Fruit fly (Drosophila melanogaster): ENCODE data around the gene CG10254.

DNA sequence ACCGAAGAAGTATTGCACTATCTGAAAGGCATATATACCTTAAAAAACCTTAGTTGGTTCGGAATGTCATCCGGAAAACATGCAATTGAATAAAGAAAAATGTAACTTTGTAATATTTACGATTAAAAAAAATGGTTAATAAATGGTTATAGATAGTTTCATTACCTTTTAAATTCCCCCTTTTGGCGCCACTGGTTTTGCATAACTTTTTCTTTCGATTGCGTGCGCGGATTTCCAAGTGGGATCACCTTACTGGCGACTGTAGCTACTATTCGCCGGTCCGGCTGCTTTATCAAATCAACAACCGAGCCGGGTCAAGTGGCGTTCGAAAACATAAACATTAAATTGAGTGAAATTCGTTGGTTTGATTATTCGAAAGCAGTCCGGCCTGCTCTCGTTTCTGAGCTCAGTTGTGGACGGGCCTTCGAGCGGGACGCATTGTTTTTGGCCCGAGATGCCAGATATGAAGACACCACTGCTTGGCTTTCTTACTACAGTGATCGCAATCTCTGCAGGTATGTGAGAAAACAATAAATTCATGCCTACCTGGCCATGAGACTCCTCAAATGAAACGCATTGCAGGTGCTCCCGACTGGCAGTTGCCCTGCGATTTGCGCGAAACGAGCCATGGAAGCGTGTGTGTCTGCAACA lies 9.7 kb upstream of the CG10254 start, which contains the start of gene Gba1b:
- TF ChIP-seq CrebA (GFP tag; optimal IDR thresholded peaks at IDR 0.05; ENCODE audit: borderline replicate concordance): no peak
- TF ChIP-seq CG32264 (GFP tag; optimal IDR thresholded peaks at IDR 0.05): no peak
- TF ChIP-seq Abd-B (GFP tag; optimal IDR thresholded peaks at IDR 0.05): no peak
- TF ChIP-seq pan (optimal IDR thresholded peaks at IDR 0.05): no peak
- no peak for TF ChIP-seq Rel (GFP tag; optimal IDR thresholded peaks at IDR 0.05)
- TF ChIP-seq Rel (tag; optimal IDR thresholded peaks at IDR 0.05): no peak
- no peak for TF ChIP-seq psq (GFP tag; optimal IDR thresholded peaks at IDR 0.05)
- TF ChIP-seq lola (GFP tag; optimal IDR thresholded peaks at IDR 0.05): no peak
- no peak for TF ChIP-seq tai (GFP tag; optimal IDR thresholded peaks at IDR 0.05)
- TF ChIP-seq Hr83 (GFP tag; optimal IDR thresholded peaks at IDR 0.05; ENCODE audit: poor library complexity, severe bottlenecking): no peak
- TF ChIP-seq h (GFP tag; optimal IDR thresholded peaks at IDR 0.05): peak; percentile 6

All from whole organism, wandering third instar larva.